Fruit fly (Drosophila melanogaster): ENCODE results near the gene Targ3.

DNA sequence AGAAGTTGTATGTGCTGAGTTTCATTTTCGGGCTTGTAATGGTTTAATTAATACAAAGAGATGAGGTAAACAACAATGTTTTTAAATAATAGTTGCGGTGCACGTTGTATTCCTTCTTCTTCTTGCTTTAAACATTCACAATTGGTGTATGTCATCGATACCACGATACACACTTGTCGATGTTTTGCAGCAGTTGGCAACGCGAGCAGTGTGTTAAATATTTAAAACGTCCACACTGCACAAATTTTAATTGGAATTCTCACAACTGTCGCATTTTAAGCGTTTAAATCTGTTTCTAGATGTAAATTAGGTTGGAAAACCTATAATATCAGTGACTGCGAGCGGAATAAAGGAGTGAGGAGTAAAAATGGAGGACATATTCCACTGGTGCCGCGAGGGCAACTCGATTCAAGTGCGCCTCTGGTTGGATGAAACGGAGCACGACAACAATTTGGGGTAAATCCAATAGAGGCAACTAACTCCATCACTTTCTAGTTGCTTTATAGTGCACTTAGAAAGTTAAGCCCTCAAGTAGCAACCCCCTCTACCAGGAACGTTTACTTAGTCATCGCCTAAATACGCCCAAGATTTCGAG lies 20.2 kb downstream of the Targ3 start, which contains the start of the genes Trmt112 and Ilk:
- TF ChIP-seq CG8478 (optimal IDR thresholded peaks at IDR 0.05) (no peak), CTCF (optimal IDR thresholded peaks at IDR 0.05) (peak in 1 of 2 experiments; percentile 4)

Measured in S2 (cell line).